Worm (Caenorhabditis elegans) whole organism, dauer: Measurements from ENCODE around the gene C13A2.5.
"Not testable (repeated sequence)": the region's sequence is repeated elsewhere in the genome, so short reads cannot be mapped to it uniquely, and the experiment has no call there.

Experiments
- unc-62 ChIP-seq: sonication (generic microtip); optimal IDR thresholded peaks from 2 replicates; lab custom pipeline; 2017; ENCODE audit warnings: missing biosample characterization, missing genetic modification reagents, missing genetic modification characterization

C13A2.5 gene

DNA sequence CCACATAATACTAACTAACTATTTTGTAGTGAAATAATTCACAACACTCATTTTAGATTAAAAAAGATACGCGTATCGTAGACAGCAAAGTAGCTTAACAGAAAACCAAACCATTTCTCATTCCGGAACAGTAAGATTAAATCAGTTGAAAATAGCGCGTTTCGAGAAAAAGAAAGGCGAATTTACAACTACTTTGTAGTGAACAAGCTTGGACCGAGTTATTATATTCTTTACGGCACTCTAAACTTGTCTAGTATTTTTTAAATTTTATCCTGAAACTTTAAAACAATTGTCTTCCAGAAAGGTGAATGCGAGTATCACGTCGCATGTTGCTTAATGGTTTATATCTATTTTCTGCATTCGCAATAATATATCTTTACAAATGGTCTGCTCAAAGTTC, 3.5 kb downstream of the C13A2.5 start, which contains the start of gene C13A2.4:
C13A2.4 (plus strand) TSS at position 301 of the 400 bp plus-strand sequence.
- no peak for TF ChIP-seq unc-62 (GFP tag; lab: Kevin White, UChicago)

- TF ChIP-seq unc-62 (GFP tag; lab: Kevin White, UChicago) = no peak
These were observed 6.4 kb downstream of the C13A2.5 start, which contains the start of gene C13A2.3 for ce11 chrV:7282037-7282436. Gene C13A2.3, plus strand, starts transcription at chrV:7282337.

DNA sequence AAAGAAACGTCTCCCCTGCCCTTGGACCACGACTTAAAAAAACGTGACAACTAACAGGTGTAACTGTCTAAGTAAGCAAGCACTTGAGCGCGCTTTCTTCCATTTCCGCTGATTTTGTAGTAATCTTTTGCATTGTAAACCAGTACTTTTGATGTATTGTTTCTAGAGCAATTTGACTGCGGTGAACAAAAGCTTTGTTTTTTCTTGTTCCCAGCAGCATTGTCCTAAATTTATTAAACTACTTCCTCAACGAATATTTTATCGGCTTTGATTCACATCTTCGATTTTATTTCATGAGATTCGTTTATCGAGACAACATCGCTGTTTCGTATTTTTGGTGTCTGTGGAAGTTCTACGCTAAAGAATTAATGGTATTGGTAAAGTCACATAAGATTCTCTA, 13.1 kb downstream of the C13A2.5 start, which contains the start of gene C13A2.1:
C13A2.1 (plus strand) TSS at position 301 of the 400 bp plus-strand sequence.
- TF ChIP-seq unc-62 (GFP tag; lab: Kevin White, UChicago) = no peak

ce11 chrV:7295270-7295669, 19.7 kb downstream of the C13A2.5 start, which contains the start of gene F07G11.4:
Gene F07G11.4, minus strand, starts transcription at chrV:7295370.
- TF ChIP-seq unc-62 (GFP tag; lab: Kevin White, UChicago) = no peak

- TF ChIP-seq unc-62 (GFP tag; lab: Kevin White, UChicago) = no peak
These were observed 21.7 kb downstream of the C13A2.5 start, which contains the start of gene srj-32 for ce11 chrV:7297263-7297662. Gene srj-32, minus strand, starts transcription at chrV:7297363.

ce11 chrV:7298463-7298862, 22.9 kb downstream of the C13A2.5 start, which contains the start of gene F07G11.3:
Gene F07G11.3, plus strand, starts transcription at chrV:7298763.
- no peak for TF ChIP-seq unc-62 (GFP tag; lab: Kevin White, UChicago)

- not testable (repeated sequence) for TF ChIP-seq unc-62 (GFP tag; lab: Kevin White, UChicago)
These were observed 28.9 kb downstream of the C13A2.5 start, which contains the start of gene F07G11.2 for ce11 chrV:7304506-7304905. Gene F07G11.2, plus strand, starts transcription at chrV:7304806.

ce11 chrV:7307089-7307488, 31.5 kb downstream of the C13A2.5 start, which contains the start of gene F07G11.1:
Gene F07G11.1, plus strand, starts transcription at chrV:7307389.
- no peak for TF ChIP-seq unc-62 (GFP tag; lab: Kevin White, UChicago)

DNA sequence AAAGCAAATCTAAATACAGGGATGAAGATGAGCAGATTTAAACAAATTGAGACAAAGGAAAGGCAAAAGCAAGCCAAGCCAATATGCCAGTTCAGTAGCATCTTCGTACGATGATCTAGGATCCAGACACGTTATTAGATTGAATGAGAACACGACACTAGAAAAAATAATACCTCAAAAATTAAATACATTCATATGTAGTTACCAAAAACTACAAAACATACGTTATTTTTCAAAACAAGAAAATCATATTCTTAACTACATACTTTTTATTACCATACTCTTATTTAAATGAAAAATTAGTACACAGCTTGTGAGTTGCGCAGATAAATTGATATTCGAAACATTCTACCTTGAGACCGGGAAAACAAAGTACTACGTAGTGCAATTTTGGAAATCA, 37.6 kb downstream of the C13A2.5 start, which contains the start of gene srx-6:
srx-6 (minus strand) TSS at position 101 of the 400 bp plus-strand sequence.
- no peak for TF ChIP-seq unc-62 (GFP tag; lab: Kevin White, UChicago)

DNA sequence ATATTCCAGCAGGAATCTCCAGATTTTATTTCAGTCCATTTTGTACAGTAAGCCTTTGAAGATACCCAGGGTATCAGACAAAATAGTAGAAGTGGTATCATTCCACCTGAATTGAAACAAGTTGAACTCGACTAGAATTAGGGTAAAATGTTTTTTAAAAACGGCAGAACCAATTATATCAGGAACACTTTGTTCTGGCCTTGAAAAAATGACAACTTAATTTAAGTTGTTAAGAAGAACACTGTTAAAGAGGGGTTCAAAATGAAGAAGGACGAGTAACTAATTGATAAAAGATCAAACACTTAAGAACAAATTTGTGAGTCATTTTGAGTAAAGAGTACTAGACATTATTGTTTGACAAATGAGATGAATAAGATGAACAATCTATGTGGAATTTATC, 45.3 kb downstream of the C13A2.5 start, which contains the start of gene lmd-4:
lmd-4 (minus strand) TSS at position 101 of the 400 bp plus-strand sequence.
- no peak for TF ChIP-seq unc-62 (GFP tag; lab: Kevin White, UChicago)

- no peak for TF ChIP-seq unc-62 (GFP tag; lab: Kevin White, UChicago)
These were observed 46.3 kb downstream of the C13A2.5 start, which contains the start of gene F10G2.10 for ce11 chrV:7321915-7322314. Gene F10G2.10, plus strand, starts transcription at chrV:7322215.

ce11 chrV:7325285-7325684, 49.7 kb downstream of the C13A2.5 start, which contains the start of gene srx-92:
Gene srx-92, minus strand, starts transcription at chrV:7325385.
- no peak for TF ChIP-seq unc-62 (GFP tag; lab: Kevin White, UChicago)

- TF ChIP-seq unc-62 (GFP tag; lab: Kevin White, UChicago) = no peak
These were observed 51.3 kb downstream of the C13A2.5 start, which contains the start of gene F10G2.4 for ce11 chrV:7326928-7327327. Gene F10G2.4, plus strand, starts transcription at chrV:7327228.
